Worm (Caenorhabditis elegans) whole organism, L2 larva: ENCODE measurements around the gene C16C8.22.

ENCODE experiments used
- lsy-2 ChIP-seq, 2 experiments: fragments of 150-350 bp in 1 of 2; sonication (generic microtip) in 1 of 2; optimal IDR thresholded peaks; 2 replicates each; lab custom pipeline; 2014 to 2017; ENCODE audit warnings: missing biosample characterization in 2 of 2, missing genetic modification characterization in 2 of 2
- mab-5 ChIP-seq: fragments of 150-350 bp; optimal IDR thresholded peaks from 2 replicates; lab custom pipeline; 2014; ENCODE audit warnings: missing biosample characterization, missing genetic modification characterization
- nhr-6 ChIP-seq: fragments of 150-350 bp; optimal IDR thresholded peaks from 2 replicates; lab custom pipeline; 2014; ENCODE audit warnings: missing biosample characterization, missing genetic modification characterization

ce11 chrII:3425433-3425832 is 17.6 kb downstream of the C16C8.22 start, which contains the start of gene nep-11:
- TF ChIP-seq nhr-6 (tag; lab: Kevin White, UChicago) = no peak
- no peak for TF ChIP-seq mab-5 (tag; lab: Kevin White, UChicago)
- no peak for TF ChIP-seq lsy-2 (tag; optimal IDR thresholded peaks at IDR 0.05; lab: Kevin White, UChicago)
